Worm (Caenorhabditis elegans): ENCODE results near the gene ttc-39B.

Gene ttc-39B

DNA sequence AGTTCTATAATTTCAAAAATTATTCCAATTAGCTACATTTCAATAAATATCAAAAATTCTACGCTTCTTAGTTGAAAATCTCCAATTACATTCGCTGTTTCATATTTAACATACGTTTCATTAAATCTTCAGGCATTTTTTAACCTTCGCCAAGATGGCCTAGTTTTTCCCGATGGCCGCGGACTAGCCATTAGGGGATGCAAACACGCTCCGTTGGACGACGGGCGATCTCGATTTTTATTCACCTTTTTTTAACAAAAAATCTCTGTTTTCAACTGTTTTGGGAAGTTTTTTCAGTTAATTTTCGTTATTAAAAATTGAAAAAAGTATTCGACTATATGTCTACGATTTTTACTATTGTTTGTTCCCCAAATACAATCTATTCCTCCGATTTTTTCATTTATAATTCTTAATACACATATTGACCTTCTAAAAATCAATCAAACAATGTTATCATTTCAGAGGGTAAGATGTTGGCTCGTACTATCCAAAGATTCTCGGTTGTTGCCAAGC is 49.5 kb upstream of the ttc-39B start, which contains the start of gene F58F12.1 (continued):
- TF ChIP-seq dve-1 (tag; optimal IDR thresholded peaks at IDR 0.05; ENCODE audit: insufficient read depth) = peak; percentile 50
- no peak for TF ChIP-seq T20F7.1 (GFP tag; optimal IDR thresholded peaks at IDR 0.05)
- peak in 1 of 2 experiments; percentile 75 for TF ChIP-seq unc-62 (GFP tag; optimal IDR thresholded peaks at IDR 0.05 in 1 of 2)
- TF ChIP-seq unc-62 (tag; optimal IDR thresholded peaks at IDR 0.05) = no peak

DNA sequence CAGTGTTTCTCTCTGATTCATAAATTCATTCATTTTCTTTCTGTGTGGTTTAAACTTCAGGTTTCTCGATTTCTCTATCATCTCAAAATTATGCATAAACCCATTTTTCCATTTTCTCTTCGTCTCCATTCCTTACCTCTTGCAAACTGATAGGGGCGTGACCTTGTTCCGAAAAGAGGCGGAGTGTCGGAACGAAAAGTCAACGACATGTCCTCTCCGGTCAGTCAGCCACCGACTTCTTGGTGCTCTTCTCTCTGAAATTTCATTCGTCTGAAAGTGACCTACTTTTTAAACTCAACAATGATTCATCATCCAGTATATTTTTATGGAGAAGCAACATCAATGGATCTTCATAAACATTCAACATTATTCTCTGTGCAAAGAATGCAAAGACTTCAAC is 47.1 kb upstream of the ttc-39B start, which contains the start of gene F58F12.12:
TSS of gene F58F12.12 (plus strand) at position 301 of the 400 bp plus-strand sequence.
- peak; percentile 75 for TF ChIP-seq aha-1 (tag)
- no peak for TF ChIP-seq lin-29 (GFP tag; IDR thresholded peaks at IDR 0.05)
- TF ChIP-seq unc-39 (tag; optimal IDR thresholded peaks at IDR 0.05) = no peak
- TF ChIP-seq hlh-30 (tag; optimal IDR thresholded peaks at IDR 0.05; ENCODE audit: insufficient read depth) = no peak
- no peak for TF ChIP-seq ztf-11 (tag; optimal IDR thresholded peaks at IDR 0.05)

DNA sequence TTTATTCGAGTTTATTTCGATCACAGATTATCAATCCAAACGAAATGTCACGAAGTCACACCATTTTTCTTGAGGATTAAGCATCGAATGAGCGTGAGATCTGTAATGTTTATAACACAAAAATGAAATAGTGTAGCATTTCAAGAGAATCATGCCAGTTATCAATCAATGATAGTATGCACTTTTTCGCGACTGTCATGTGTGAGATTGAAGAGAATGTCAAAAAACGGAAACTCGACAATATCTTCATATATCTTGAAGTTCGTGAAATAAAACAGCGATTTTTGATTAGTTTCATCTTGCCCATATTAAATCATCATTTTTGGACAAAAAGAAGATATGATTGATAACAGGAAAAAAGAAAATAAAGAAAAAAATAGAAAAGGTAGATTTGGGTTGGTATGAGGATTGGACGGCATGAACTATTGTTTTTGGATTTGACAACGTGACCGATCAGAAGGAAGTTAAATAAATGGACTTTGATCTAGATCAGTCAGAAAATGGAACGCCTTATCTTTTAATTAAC is 45.3 kb upstream of the ttc-39B start:
- TF ChIP-seq nhr-28 (tag; optimal IDR thresholded peaks at IDR 0.05) = peak; percentile 54
- TF ChIP-seq R02D3.7 (tag; optimal IDR thresholded peaks at IDR 0.05) = no peak
- no peak for TF ChIP-seq php-3 (GFP tag; IDR thresholded peaks at IDR 0.05)
- peak; percentile 7 for TF ChIP-seq mep-1 (tag; optimal IDR thresholded peaks at IDR 0.05)
- no peak for TF ChIP-seq ceh-44 (GFP tag; IDR thresholded peaks at IDR 0.05)
- TF ChIP-seq nhr-41 (GFP tag; IDR thresholded peaks at IDR 0.05) = no peak
- TF ChIP-seq hlh-30 (tag; optimal IDR thresholded peaks at IDR 0.05; ENCODE audit: insufficient read depth) = peak; percentile 57
- 0 out of 2 replicates have a peak, but pooled peaks have one; percentile 12 for TF ChIP-seq dmd-6 (GFP tag; IDR thresholded peaks at IDR 0.05)
- TF ChIP-seq mdl-1 (tag; optimal IDR thresholded peaks at IDR 0.05) = peak in 1 of 2 experiments; percentile 27

DNA sequence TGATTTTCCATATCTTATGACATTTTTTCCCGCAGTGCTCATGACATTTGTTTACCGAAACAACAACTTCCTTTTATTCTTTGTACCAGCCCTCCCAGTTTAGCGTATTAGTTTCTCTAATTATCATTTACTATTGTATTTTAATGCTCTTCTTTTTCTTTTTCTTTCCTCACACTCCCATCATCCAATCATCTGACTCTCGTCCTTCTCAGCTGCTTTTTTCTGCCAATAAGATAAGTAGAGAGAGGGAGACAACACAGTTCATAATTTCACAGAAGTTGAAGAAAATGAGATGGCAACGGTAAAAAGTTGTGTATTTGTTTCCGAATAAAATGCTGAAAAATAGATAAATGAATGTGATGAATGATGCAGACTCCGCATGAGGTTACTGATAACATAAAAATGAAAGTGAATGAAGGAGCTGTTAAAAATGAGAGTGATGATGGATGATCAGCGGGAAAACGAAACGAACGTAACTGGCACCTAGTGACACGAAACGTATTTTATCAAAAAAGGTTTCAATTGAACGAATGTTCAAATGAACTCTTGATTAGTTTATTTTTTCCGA is 43.7 kb upstream of the ttc-39B start:
- peak; percentile 43 for TF ChIP-seq hlh-11 (tag; optimal IDR thresholded peaks at IDR 0.05)
- TF ChIP-seq daf-16 (GFP tag; optimal IDR thresholded peaks at IDR 0.05) = no peak
- peak; percentile 53 for TF ChIP-seq daf-16 (tag; optimal IDR thresholded peaks at IDR 0.05)
- TF ChIP-seq nhr-102 (tag; optimal IDR thresholded peaks at IDR 0.05) = no peak
- peak; percentile 13 for TF ChIP-seq mep-1 (tag; optimal IDR thresholded peaks at IDR 0.05)
- TF ChIP-seq attf-4 (tag; optimal IDR thresholded peaks at IDR 0.05) = no peak
- TF ChIP-seq dve-1 (tag; optimal IDR thresholded peaks at IDR 0.05; ENCODE audit: insufficient read depth) = peak; percentile 52
- peak; percentile 71 for TF ChIP-seq pqm-1 (tag; optimal IDR thresholded peaks at IDR 0.05)
- no peak for TF ChIP-seq daf-8 (GFP tag; IDR thresholded peaks at IDR 0.05)
- peak in 1 of 2 experiments; percentile 69 for TF ChIP-seq unc-62 (GFP tag; optimal IDR thresholded peaks at IDR 0.05 in 1 of 2)
- TF ChIP-seq unc-62 (tag; optimal IDR thresholded peaks at IDR 0.05) = no peak
- no peak for TF ChIP-seq dpl-1 (GFP tag; optimal IDR thresholded peaks at IDR 0.05)
- peak; percentile 44 for TF ChIP-seq nhr-77 (tag; optimal IDR thresholded peaks at IDR 0.05)
- peak; percentile 70 for TF ChIP-seq dmd-6 (GFP tag; IDR thresholded peaks at IDR 0.05)
- TF ChIP-seq Y48G9A.11 (GFP tag; IDR thresholded peaks at IDR 0.05) = no peak
- no peak for TF ChIP-seq egl-27 (tag; optimal IDR thresholded peaks at IDR 0.05)
- peak; percentile 74 for TF ChIP-seq nhr-28 (tag; optimal IDR thresholded peaks at IDR 0.05)
- TF ChIP-seq hlh-30 (tag; optimal IDR thresholded peaks at IDR 0.05; ENCODE audit: insufficient read depth) = peak; percentile 49
- no peak for TF ChIP-seq zfp-2 (tag; optimal IDR thresholded peaks at IDR 0.05)

DNA sequence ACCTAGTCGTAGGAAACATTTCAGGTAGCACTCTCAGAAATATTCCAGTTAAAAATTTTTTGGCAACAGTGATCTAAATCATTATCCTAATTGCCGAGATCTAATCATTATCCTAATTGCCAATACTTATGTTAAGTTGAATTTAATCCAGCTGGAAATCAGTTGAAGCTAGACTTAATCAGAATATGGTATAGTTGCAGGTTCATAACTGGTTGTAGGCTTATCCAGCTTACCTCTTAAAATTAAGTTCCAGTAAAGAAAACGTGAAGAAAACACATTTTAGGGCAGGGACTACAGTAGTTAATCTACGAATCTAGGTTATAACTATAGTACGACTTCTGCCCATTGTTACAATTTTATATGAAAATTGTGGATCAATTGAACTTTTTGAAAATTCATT is 42.9 kb upstream of the ttc-39B start:
- TF ChIP-seq unc-62 (GFP tag; optimal IDR thresholded peaks at IDR 0.05 in 1 of 2) (no peak), unc-62 (tag; optimal IDR thresholded peaks at IDR 0.05) (no peak), aha-1 (tag) (peak; percentile 93)

ce11 chrII:6374646-6375045 is 40.9 kb upstream of the ttc-39B start:
- TF ChIP-seq pqm-1 (tag; optimal IDR thresholded peaks at IDR 0.05) (no peak), gei-8 (GFP tag; optimal IDR thresholded peaks at IDR 0.05) (no peak), T26A8.4 (GFP tag; IDR thresholded peaks at IDR 0.05) (no peak), D1046.2 (GFP tag; IDR thresholded peaks at IDR 0.05) (no peak), hif-1 (tag; optimal IDR thresholded peaks at IDR 0.05) (no peak), zag-1 (tag; optimal IDR thresholded peaks at IDR 0.05) (no peak), dmd-6 (GFP tag; IDR thresholded peaks at IDR 0.05) (peak; percentile 65), tag-97 (GFP tag; IDR thresholded peaks at IDR 0.05) (no peak), lin-38 (GFP tag; IDR thresholded peaks at IDR 0.05) (peak; percentile 31), nhr-10 (tag; optimal IDR thresholded peaks at IDR 0.05) (no peak), zip-11 (GFP tag; IDR thresholded peaks at IDR 0.05) (no peak), nhr-42 (GFP tag; IDR thresholded peaks at IDR 0.05) (no peak), lin-29 (GFP tag; IDR thresholded peaks at IDR 0.05) (no peak), lin-39 (tag; optimal IDR thresholded peaks at IDR 0.05) (no peak), dmd-9 (GFP tag; IDR thresholded peaks at IDR 0.05) (no peak), ztf-11 (tag; optimal IDR thresholded peaks at IDR 0.05) (no peak), unc-39 (tag; optimal IDR thresholded peaks at IDR 0.05) (no peak)
